Fruit fly (Drosophila melanogaster) whole organism, embryonic: Measurements from ENCODE around the gene MED14.
A peak's percentile ranks its signal among the peaks of the same experiment; 100 is the strongest.

Experiments
- CG10366 ChIP-seq: fragments of 200-800 bp; sonication (Bioruptor generic); IDR thresholded peaks from 2 replicates; pipeline ENCODE4 v1.3.6; 2022; ENCODE audit warnings: missing biosample characterization, missing genetic modification characterization
- CG12744 ChIP-seq: fragments of 200-800 bp; sonication (Bioruptor generic); optimal IDR thresholded peaks from 2 replicates; lab custom pipeline; 2016; ENCODE audit warnings: missing biosample characterization, missing genetic modification characterization
- CG12769 ChIP-seq: fragments of 200-800 bp; sonication (Bioruptor generic); optimal IDR thresholded peaks from 2 replicates; lab custom pipeline; 2019; ENCODE audit warnings: missing biosample characterization, mild to moderate bottlenecking, missing genetic modification characterization, moderate library complexity
- CG12942 ChIP-seq: fragments of 200-800 bp; sonication (Bioruptor generic); optimal IDR thresholded peaks from 3 replicates; lab custom pipeline; 2016; ENCODE audit warnings: missing biosample characterization, missing genetic modification characterization
- CG14860 ChIP-seq: fragments of 200-800 bp; sonication (Bioruptor generic); IDR thresholded peaks from 3 replicates; pipeline ENCODE4 v1.3.6; 2022; ENCODE audit warnings: missing biosample characterization, missing genetic modification characterization; ENCODE audit not compliant: partially characterized antibody
- CG15696 ChIP-seq: fragments of 200-800 bp; sonication (Bioruptor generic); optimal IDR thresholded peaks from 2 replicates; lab custom pipeline; 2019; ENCODE audit warnings: missing biosample characterization, mild to moderate bottlenecking, missing genetic modification characterization, moderate library complexity
- CG1832 ChIP-seq: fragments of 200-800 bp; sonication (Bioruptor generic); optimal IDR thresholded peaks from 2 replicates; lab custom pipeline; 2017; ENCODE audit warnings: missing biosample characterization, mild to moderate bottlenecking, missing genetic modification characterization, inconsistent platforms
- CG2116 ChIP-seq: fragments of 200-800 bp; sonication (Bioruptor generic); optimal IDR thresholded peaks from 3 replicates; lab custom pipeline; 2018; ENCODE audit warnings: missing biosample characterization, mild to moderate bottlenecking, missing genetic modification characterization
- CG2875 ChIP-seq: fragments of 200-800 bp; sonication (Bioruptor generic); optimal IDR thresholded peaks from 2 replicates; lab custom pipeline; 2017; ENCODE audit warnings: missing biosample characterization, mild to moderate bottlenecking, missing genetic modification characterization, missing genetic modification reagents
- CG2889 ChIP-seq: fragments of 200-800 bp; sonication (Bioruptor generic); IDR thresholded peaks from 3 replicates; pipeline ENCODE4 v1.3.6; 2022; ENCODE audit warnings: missing biosample characterization, missing genetic modification characterization
- CG31224 ChIP-seq: fragments of 200-800 bp; sonication (Bioruptor generic); IDR thresholded peaks from 2 replicates; pipeline ENCODE4 v1.3.6; 2022; ENCODE audit warnings: missing biosample characterization, missing genetic modification characterization
- CG42726 ChIP-seq: fragments of 200-800 bp; sonication (Bioruptor generic); IDR thresholded peaks from 2 replicates; pipeline ENCODE4 v1.3.6; 2022; ENCODE audit warnings: missing biosample characterization, missing genetic modification characterization; ENCODE audit not compliant: partially characterized antibody
- CG4617 ChIP-seq: fragments of 200-800 bp; sonication (Bioruptor generic); optimal IDR thresholded peaks from 3 replicates; lab custom pipeline; 2016; ENCODE audit warnings: missing biosample characterization, missing genetic modification characterization, borderline replicate concordance
- CG4820 ChIP-seq: fragments of 200-800 bp; sonication (Bioruptor generic); optimal IDR thresholded peaks from 3 replicates; lab custom pipeline; 2016; ENCODE audit warnings: missing biosample characterization, missing genetic modification characterization
- CG5180 ChIP-seq: fragments of 200-800 bp; sonication (Bioruptor generic); optimal IDR thresholded peaks from 3 replicates; lab custom pipeline; 2017; ENCODE audit warnings: missing biosample characterization, missing genetic modification characterization, mild to moderate bottlenecking, moderate library complexity, missing genetic modification reagents
- CG6689 ChIP-seq: fragments of 200-800 bp; sonication (Bioruptor generic); IDR thresholded peaks from 2 replicates; pipeline ENCODE4 v1.3.6; 2022; ENCODE audit warnings: missing biosample characterization, missing genetic modification characterization
- CG8765 ChIP-seq: fragments of 200-800 bp; sonication (Bioruptor generic); IDR thresholded peaks from 2 replicates; pipeline ENCODE4 v1.3.6; 2022; ENCODE audit warnings: missing biosample characterization, missing genetic modification characterization
- CHES-1-like ChIP-seq: fragments of 200-800 bp; sonication (Bioruptor generic); optimal IDR thresholded peaks from 2 replicates; lab custom pipeline; 2016; ENCODE audit warnings: missing biosample characterization, missing genetic modification characterization
- CkIIα-i1 ChIP-seq: fragments of 200-800 bp; sonication (Bioruptor generic); IDR thresholded peaks from 2 replicates; pipeline ENCODE4 v1.3.6; 2022; ENCODE audit warnings: missing biosample characterization, missing genetic modification characterization
- D19B ChIP-seq: fragments of 200-800 bp; sonication (Bioruptor generic); optimal IDR thresholded peaks from 2 replicates; lab custom pipeline; 2017; ENCODE audit warnings: missing biosample characterization, mild to moderate bottlenecking, missing genetic modification characterization
- Dip2 ChIP-seq: fragments of 200-800 bp; sonication (Bioruptor generic); IDR thresholded peaks from 2 replicates; pipeline ENCODE4 v1.3.6; 2022; ENCODE audit warnings: missing biosample characterization, missing genetic modification characterization
- Fer1 ChIP-seq: fragments of 200-800 bp; sonication (Bioruptor generic); optimal IDR thresholded peaks from 2 replicates; lab custom pipeline; 2017; ENCODE audit warnings: missing biosample characterization, mild to moderate bottlenecking, missing genetic modification characterization
- Hand ChIP-seq: fragments of 200-800 bp; sonication (Bioruptor generic); optimal IDR thresholded peaks from 2 replicates; lab custom pipeline; 2017; ENCODE audit warnings: mild to moderate bottlenecking, missing biosample characterization, missing genetic modification reagents, missing genetic modification characterization
- Side ChIP-seq: fragments of 200-800 bp; sonication (Bioruptor generic); optimal IDR thresholded peaks from 2 replicates; lab custom pipeline; 2016; ENCODE audit warnings: missing biosample characterization, missing genetic modification characterization
- Sox100B ChIP-seq: fragments of 200-800 bp; sonication (Bioruptor generic); optimal IDR thresholded peaks from 3 replicates; lab custom pipeline; 2018; ENCODE audit warnings: missing biosample characterization, mild to moderate bottlenecking, missing genetic modification characterization
- Ssrp ChIP-seq: fragments of 200-800 bp; sonication (Bioruptor generic); optimal IDR thresholded peaks from 2 replicates; lab custom pipeline; 2018; ENCODE audit warnings: missing biosample characterization, mild to moderate bottlenecking, missing genetic modification characterization, moderate library complexity
- ap ChIP-seq: fragments of 200-800 bp; sonication (Bioruptor generic); IDR thresholded peaks from 2 replicates; pipeline ENCODE4 v1.3.6; 2022; ENCODE audit warnings: missing biosample characterization, missing genetic modification characterization
- ara ChIP-seq: fragments of 200-800 bp; sonication (Bioruptor generic); IDR thresholded peaks from 2 replicates; pipeline ENCODE4 v1.3.6; 2022; ENCODE audit warnings: missing biosample characterization, missing genetic modification characterization
- ase ChIP-seq: fragments of 200-800 bp; sonication (Bioruptor generic); IDR thresholded peaks from 3 replicates; pipeline ENCODE4 v1.3.6; 2022; ENCODE audit warnings: missing biosample characterization, missing genetic modification characterization
- az2 ChIP-seq: fragments of 200-800 bp; sonication (Bioruptor generic); optimal IDR thresholded peaks from 3 replicates; lab custom pipeline; 2016; ENCODE audit warnings: missing biosample characterization, missing genetic modification characterization
- br ChIP-seq: fragments of >200 bp; optimal IDR thresholded peaks from 2 replicates; lab custom pipeline; 2017
- cwo ChIP-seq: fragments of 200-800 bp; sonication (Bioruptor generic); optimal IDR thresholded peaks from 3 replicates; lab custom pipeline; 2017; ENCODE audit warnings: missing biosample characterization, missing genetic modification characterization, mild to moderate bottlenecking, moderate library complexity, missing genetic modification reagents
- dimm ChIP-seq: fragments of 200-800 bp; sonication (Bioruptor generic); IDR thresholded peaks from 2 replicates; pipeline ENCODE4 v1.3.6; 2022; ENCODE audit warnings: missing biosample characterization, missing genetic modification characterization
- dmrt11E ChIP-seq: fragments of 200-800 bp; sonication (Bioruptor generic); optimal IDR thresholded peaks from 3 replicates; lab custom pipeline; 2018; ENCODE audit warnings: missing biosample characterization, mild to moderate bottlenecking, missing genetic modification characterization, moderate library complexity
- en ChIP-seq: fragments of 200-800 bp; sonication (Bioruptor generic); optimal IDR thresholded peaks from 2 replicates; lab custom pipeline; 2016; ENCODE audit warnings: missing biosample characterization, missing genetic modification characterization
- fd3F ChIP-seq: fragments of 200-800 bp; sonication (Bioruptor generic); optimal IDR thresholded peaks from 2 replicates; lab custom pipeline; 2018; ENCODE audit warnings: missing biosample characterization, mild to moderate bottlenecking, missing genetic modification characterization, moderate library complexity
- gsb-n ChIP-seq: fragments of 200-800 bp; sonication (Bioruptor generic); optimal IDR thresholded peaks from 3 replicates; lab custom pipeline; 2018; ENCODE audit warnings: missing biosample characterization, mild to moderate bottlenecking, missing genetic modification characterization
- hth ChIP-seq: fragments of >200 bp; optimal IDR thresholded peaks from 2 replicates; lab custom pipeline; 2017; ENCODE audit warnings: inconsistent platforms
- kah ChIP-seq: fragments of 200-800 bp; sonication (Bioruptor generic); optimal IDR thresholded peaks from 2 replicates; lab custom pipeline; 2018; ENCODE audit warnings: missing biosample characterization, mild to moderate bottlenecking, missing genetic modification characterization
- kni ChIP-seq: fragments of 200-800 bp; sonication (Bioruptor generic); optimal IDR thresholded peaks from 3 replicates; lab custom pipeline; 2017; ENCODE audit warnings: mild to moderate bottlenecking, missing biosample characterization, missing genetic modification reagents, missing genetic modification characterization
- onecut ChIP-seq: fragments of 200-800 bp; sonication (Bioruptor generic); IDR thresholded peaks from 2 replicates; pipeline ENCODE4 v1.3.6; 2022; ENCODE audit warnings: missing biosample characterization, missing genetic modification characterization
- shn ChIP-seq: fragments of 200-800 bp; sonication (Bioruptor generic); optimal IDR thresholded peaks from 3 replicates; lab custom pipeline; 2016; ENCODE audit warnings: missing biosample characterization, missing genetic modification characterization
- sisA ChIP-seq: fragments of 200-800 bp; sonication (Bioruptor generic); IDR thresholded peaks from 2 replicates; pipeline ENCODE4 v1.3.6; 2022; ENCODE audit warnings: missing biosample characterization, missing genetic modification characterization
- slbo ChIP-seq: fragments of 200-800 bp; sonication (Bioruptor generic); IDR thresholded peaks from 2 replicates; pipeline ENCODE4 v1.3.6; 2022; ENCODE audit warnings: missing biosample characterization, missing genetic modification characterization
- slou ChIP-seq: fragments of 200-800 bp; sonication (Bioruptor generic); optimal IDR thresholded peaks from 3 replicates; lab custom pipeline; 2016; ENCODE audit warnings: missing biosample characterization, missing genetic modification characterization
- tna ChIP-seq: fragments of 200-800 bp; sonication (Bioruptor generic); IDR thresholded peaks from 2 replicates; pipeline ENCODE4 v1.3.6; 2022; ENCODE audit warnings: missing biosample characterization, missing genetic modification characterization; ENCODE audit not compliant: partially characterized antibody
- trem ChIP-seq: fragments of 200-800 bp; optimal IDR thresholded peaks from 3 replicates; lab custom pipeline; 2019; ENCODE audit warnings: missing biosample characterization, mild to moderate bottlenecking, missing genetic modification characterization, moderate library complexity
- ttk ChIP-seq: fragments of 200-800 bp; sonication (Bioruptor generic); IDR thresholded peaks from 2 replicates; pipeline ENCODE4 v2.1.2; 2022; ENCODE audit warnings: missing biosample characterization, missing genetic modification characterization
- unpg ChIP-seq: fragments of 200-800 bp; sonication (Bioruptor generic); optimal IDR thresholded peaks from 3 replicates; lab custom pipeline; 2018; ENCODE audit warnings: missing biosample characterization, mild to moderate bottlenecking, missing genetic modification characterization, moderate library complexity
- zf30C ChIP-seq: fragments of 200-800 bp; sonication (Bioruptor generic); optimal IDR thresholded peaks from 3 replicates; lab custom pipeline; 2018; ENCODE audit warnings: missing biosample characterization, mild to moderate bottlenecking, missing genetic modification characterization

MED14 gene

dm6 chr3L:644111-644718 is 51.2 kb downstream of the MED14 start (continued):
- TF ChIP-seq Ssrp (peak; percentile 87), hth (lab: Kevin White, UChicago) (no peak), CG4820 (GFP tag; lab: Kevin White, UChicago) (peak; percentile 89), CG6689 (GFP tag; lab: Robert Waterston, UW) (peak; percentile 90), CG2889 (GFP tag; lab: Robert Waterston, UW) (peak; percentile 80), CHES-1-like (GFP tag; lab: Kevin White, UChicago) (peak; percentile 73), cwo (GFP tag; lab: Kevin White, UChicago) (peak; percentile 67), ttk (GFP tag; lab: Robert Waterston, UW) (peak; percentile 94), slbo (GFP tag; lab: Robert Waterston, UW) (peak; percentile 83), fd3F (GFP tag; lab: Kevin White, UChicago) (peak; percentile 62), az2 (GFP tag; lab: Kevin White, UChicago) (peak; percentile 93), CG31224 (peak; percentile 60), br (lab: Kevin White, UChicago) (no peak), CG1832 (no peak), CG2875 (GFP tag; lab: Kevin White, UChicago) (peak; percentile 92), tna (GFP tag; lab: Robert Waterston, UW) (no peak), Dip2 (GFP tag; lab: Robert Waterston, UW) (no peak; the same call in 1 of the 2 replicates), CG10366 (GFP tag; lab: Robert Waterston, UW) (peak; percentile 89), kni (peak; percentile 86), CG12769 (tag; lab: Kevin White, UChicago) (peak; percentile 89), CG15696 (tag; lab: Kevin White, UChicago) (peak; percentile 53), sisA (GFP tag; lab: Robert Waterston, UW) (peak; percentile 94), ap (GFP tag; lab: Robert Waterston, UW) (peak; percentile 84), CG2116 (GFP tag; lab: Kevin White, UChicago) (peak; percentile 46), ase (GFP tag; lab: Robert Waterston, UW) (peak; percentile 85), CG4617 (GFP tag; lab: Kevin White, UChicago) (peak; percentile 72), CG12744 (GFP tag; lab: Kevin White, UChicago) (peak; percentile 70), zf30C (GFP tag; lab: Kevin White, UChicago) (peak; percentile 78), Hand (GFP tag; lab: Kevin White, UChicago) (peak; percentile 19), kah (peak; percentile 71), onecut (GFP tag; lab: Robert Waterston, UW) (peak; percentile 79), D19B (peak; percentile 3), en (GFP tag; lab: Kevin White, UChicago) (peak; percentile 86), shn (GFP tag; lab: Kevin White, UChicago) (peak; percentile 87), CG8765 (peak; percentile 60), ara (GFP tag; lab: Robert Waterston, UW) (peak; percentile 91), unpg (peak; percentile 89), CG42726 (GFP tag; lab: Robert Waterston, UW) (no peak), CG5180 (peak; percentile 76), CG14860 (no peak), Fer1 (GFP tag; lab: Kevin White, UChicago) (peak; percentile 79), gsb-n (tag; lab: Kevin White, UChicago) (peak; percentile 82), Sox100B (GFP tag; lab: Kevin White, UChicago) (peak; percentile 82), dimm (peak; percentile 58), slou (GFP tag; lab: Kevin White, UChicago) (peak; percentile 38), dmrt11E (tag; lab: Kevin White, UChicago) (peak; percentile 77), Side (peak; percentile 87), CkIIα-i1 (GFP tag; lab: Robert Waterston, UW) (peak; percentile 33; the same call in 1 of the 2 replicates), trem (tag; lab: Kevin White, UChicago) (peak; percentile 72), CG12942 (GFP tag; lab: Kevin White, UChicago) (peak; percentile 87)
